Worm (Caenorhabditis elegans) whole organism, young adult: ENCODE results near the gene ech-2.

ENCODE experiments used
- B0261.1 ChIP-seq: sonication (generic microtip); optimal IDR thresholded peaks from 2 replicates; lab custom pipeline; 2016; ENCODE audit warnings: mild to moderate bottlenecking, missing genetic modification characterization, moderate library complexity, missing compliant biosample characterization
- F37B4.10 ChIP-seq: fragments of 200-800 bp; sonication (Bioruptor generic); IDR thresholded peaks from 2 replicates; pipeline ENCODE4 v1.3.6; 2022; ENCODE audit warnings: missing genetic modification characterization, missing compliant biosample characterization
- F52B5.7 ChIP-seq: sonication (generic microtip); optimal IDR thresholded peaks from 2 replicates; lab custom pipeline; 2016; ENCODE audit warnings: mild to moderate bottlenecking, missing genetic modification characterization, missing compliant biosample characterization
- F55B11.4 ChIP-seq: sonication (generic microtip); optimal IDR thresholded peaks from 2 replicates; lab custom pipeline; 2016; ENCODE audit warnings: missing compliant biosample characterization, missing genetic modification characterization, borderline replicate concordance; ENCODE audit not compliant: insufficient read depth
- F57A8.1 ChIP-seq: fragments of 200-800 bp; sonication (Bioruptor generic); optimal IDR thresholded peaks from 2 replicates; lab custom pipeline; 2018; ENCODE audit warnings: mild to moderate bottlenecking, missing genetic modification characterization, moderate library complexity, missing compliant biosample characterization
- F57C9.4 ChIP-seq: sonication (generic microtip); optimal IDR thresholded peaks from 2 replicates; lab custom pipeline; 2017; ENCODE audit warnings: mild to moderate bottlenecking, missing genetic modification characterization, missing compliant biosample characterization
- K11D2.4 ChIP-seq: fragments of 200-800 bp; sonication (Bioruptor generic); IDR thresholded peaks from 2 replicates; pipeline ENCODE4 v1.3.6; 2022; ENCODE audit warnings: missing genetic modification reagents, missing genetic modification characterization, missing compliant biosample characterization
- Y53G8AR.9 ChIP-seq: fragments of 200-800 bp; sonication (Bioruptor generic); conservative IDR thresholded peaks from 2 replicates; pipeline ENCODE4 v1.3.6; 2022; ENCODE audit warnings: missing genetic modification reagents, missing genetic modification characterization, missing compliant biosample characterization
- Y79H2A.3 ChIP-seq: fragments of 200-800 bp; sonication (Bioruptor generic); conservative IDR thresholded peaks from 2 replicates; pipeline ENCODE4 v1.3.6; 2022; ENCODE audit warnings: missing genetic modification reagents, missing genetic modification characterization, missing compliant biosample characterization
- aptf-2 ChIP-seq: fragments of 200-800 bp; sonication (Bioruptor generic); conservative IDR thresholded peaks from 2 replicates; pipeline ENCODE4 v1.3.6; 2022; ENCODE audit warnings: missing genetic modification reagents, missing genetic modification characterization, missing compliant biosample characterization
- ccch-3 ChIP-seq: fragments of 200-800 bp; sonication (Bioruptor generic); optimal IDR thresholded peaks from 2 replicates; lab custom pipeline; 2018; ENCODE audit warnings: mild to moderate bottlenecking, missing genetic modification characterization, missing compliant biosample characterization
- cebp-1 ChIP-seq, 2 experiments: fragments of 200-800 bp in 1 of 2; sonication (Bioruptor generic) in 1 of 2; sonication (generic microtip) in 1 of 2; IDR thresholded peaks in 1 of 2; optimal IDR thresholded peaks in 1 of 2; 2 replicates each; pipeline versions ENCODE4 v1.3.6 to Lab custom; 2017 to 2022; ENCODE audit warnings: missing compliant biosample characterization in 2 of 2, missing genetic modification characterization in 2 of 2, mild to moderate bottlenecking in 1 of 2, missing genetic modification reagents in 1 of 2, moderate library complexity in 1 of 2
- ceh-58 ChIP-seq: fragments of 200-800 bp; sonication (Bioruptor generic); IDR thresholded peaks from 2 replicates; pipeline ENCODE4 v1.3.6; 2022; ENCODE audit warnings: missing genetic modification characterization, missing compliant biosample characterization
- chd-7 ChIP-seq: sonication (generic microtip); optimal IDR thresholded peaks from 2 replicates; lab custom pipeline; 2016; ENCODE audit warnings: mild to moderate bottlenecking, missing genetic modification characterization, moderate library complexity, missing compliant biosample characterization
- die-1 ChIP-seq: sonication (generic microtip); optimal IDR thresholded peaks from 2 replicates; lab custom pipeline; 2016; ENCODE audit warnings: missing genotype, mild to moderate bottlenecking, missing genetic modification characterization, missing compliant biosample characterization
- egl-44 ChIP-seq: fragments of 200-800 bp; sonication (Bioruptor generic); IDR thresholded peaks from 2 replicates; pipeline ENCODE4 v1.3.6; 2022; ENCODE audit warnings: missing genetic modification reagents, missing genetic modification characterization, missing compliant biosample characterization
- egrh-3 ChIP-seq: fragments of 200-800 bp; sonication (Bioruptor generic); IDR thresholded peaks from 2 replicates; pipeline ENCODE4 v1.3.6; 2022; ENCODE audit warnings: missing genetic modification reagents, missing genetic modification characterization, missing compliant biosample characterization
- ekl-4 ChIP-seq: fragments of 200-800 bp; sonication (Bioruptor generic); IDR thresholded peaks from 2 replicates; pipeline ENCODE4 v1.3.6; 2022; ENCODE audit warnings: missing genetic modification reagents, missing genetic modification characterization, missing compliant biosample characterization
- hmg-1.2 ChIP-seq: fragments of 200-800 bp; sonication (Bioruptor generic); IDR thresholded peaks from 2 replicates; pipeline ENCODE4 v1.3.6; 2022; ENCODE audit warnings: missing genetic modification reagents, missing genetic modification characterization, missing compliant biosample characterization
- hmg-20 ChIP-seq: fragments of 200-800 bp; sonication (Bioruptor generic); IDR thresholded peaks from 2 replicates; pipeline ENCODE4 v1.3.6; 2022; ENCODE audit warnings: missing genetic modification reagents, missing genetic modification characterization, missing compliant biosample characterization
- lag-1 ChIP-seq: fragments of 200-800 bp; sonication (Bioruptor generic); IDR thresholded peaks from 2 replicates; pipeline ENCODE4 v1.3.6; 2022; ENCODE audit warnings: missing genetic modification reagents, missing genetic modification characterization, missing compliant biosample characterization
- let-607 ChIP-seq, 2 experiments: fragments of 200-800 bp in 1 of 2; sonication (Bioruptor generic) in 1 of 2; sonication (generic microtip) in 1 of 2; optimal IDR thresholded peaks; 2 replicates each; lab custom pipeline; 2016 to 2018; ENCODE audit warnings: mild to moderate bottlenecking in 2 of 2, missing compliant biosample characterization in 2 of 2, missing genetic modification characterization in 2 of 2, moderate library complexity in 2 of 2, missing genotype in 1 of 2
- lin-26 ChIP-seq: fragments of 200-800 bp; sonication (Bioruptor generic); IDR thresholded peaks from 2 replicates; pipeline ENCODE4 v1.3.6; 2022; ENCODE audit warnings: missing genetic modification reagents, missing genetic modification characterization, missing compliant biosample characterization
- lin-35 ChIP-seq, 3 experiments: fragments of 150-350 bp in 2 of 3; sonication (generic microtip) in 1 of 3; optimal IDR thresholded peaks; 2 replicates each; lab custom pipeline; 2014 to 2018; ENCODE audit warnings: missing biosample characterization in 3 of 3, missing genetic modification characterization in 3 of 3, missing genetic modification reagents in 3 of 3
- lsl-1 ChIP-seq: fragments of 200-800 bp; sonication (Bioruptor generic); optimal IDR thresholded peaks from 2 replicates; lab custom pipeline; 2018; ENCODE audit warnings: mild to moderate bottlenecking, missing genetic modification characterization, moderate library complexity, missing compliant biosample characterization
- madf-10 ChIP-seq: sonication (generic microtip); optimal IDR thresholded peaks from 2 replicates; lab custom pipeline; 2016; ENCODE audit warnings: mild to moderate bottlenecking, missing genetic modification characterization, missing compliant biosample characterization
- madf-3 ChIP-seq: fragments of 200-800 bp; sonication (Bioruptor generic); IDR thresholded peaks from 2 replicates; pipeline ENCODE4 v1.3.6; 2022; ENCODE audit warnings: missing genetic modification reagents, missing genetic modification characterization, missing compliant biosample characterization
- madf-6 ChIP-seq: fragments of 200-800 bp; sonication (Bioruptor generic); IDR thresholded peaks from 2 replicates; pipeline ENCODE4 v1.3.6; 2022; ENCODE audit warnings: missing genetic modification reagents, missing genetic modification characterization, missing compliant biosample characterization
- mcd-1 ChIP-seq: fragments of 200-800 bp; sonication (Bioruptor generic); IDR thresholded peaks from 2 replicates; pipeline ENCODE4 v1.3.6; 2022; ENCODE audit warnings: missing genetic modification reagents, missing genetic modification characterization, missing compliant biosample characterization
- nhr-120 ChIP-seq: fragments of 200-800 bp; sonication (Bioruptor generic); IDR thresholded peaks from 2 replicates; pipeline ENCODE4 v1.3.6; 2022; ENCODE audit warnings: missing genetic modification characterization, missing compliant biosample characterization
- nhr-80 ChIP-seq: sonication (generic microtip); optimal IDR thresholded peaks from 2 replicates; lab custom pipeline; 2016; ENCODE audit warnings: missing genetic modification characterization, missing compliant biosample characterization
- rec-8 ChIP-seq, 2 experiments: sonication (generic microtip); optimal IDR thresholded peaks; 2 replicates each; lab custom pipeline; 2016; ENCODE audit warnings: mild to moderate bottlenecking in 2 of 2, missing genetic modification characterization in 2 of 2, missing genetic modification reagents in 2 of 2, missing genotype in 2 of 2, missing biosample characterization in 1 of 2, missing compliant biosample characterization in 1 of 2, moderate library complexity in 1 of 2
- sdz-38 ChIP-seq: sonication (generic microtip); optimal IDR thresholded peaks from 2 replicates; lab custom pipeline; 2016; ENCODE audit warnings: missing genotype, missing genetic modification characterization, missing compliant biosample characterization
- snpc-4 ChIP-seq, 5 experiments: fragments of 150-350 bp in 1 of 5; sonication (generic microtip) in 4 of 5; optimal IDR thresholded peaks; 2 replicates each; lab custom pipeline; 2014 to 2018; ENCODE audit warnings: missing genetic modification characterization in 5 of 5, missing biosample characterization in 3 of 5, antibody characterized with exemption in 2 of 5, mild to moderate bottlenecking in 2 of 5, missing compliant biosample characterization in 2 of 5, missing genotype in 2 of 5, moderate library complexity in 2 of 5, missing genetic modification reagents in 1 of 5
- somi-1 ChIP-seq: fragments of 200-800 bp; sonication (Bioruptor generic); optimal IDR thresholded peaks from 2 replicates; lab custom pipeline; 2018; ENCODE audit warnings: mild to moderate bottlenecking, missing genetic modification characterization, missing compliant biosample characterization
- sptf-2 ChIP-seq: fragments of 200-800 bp; sonication (Bioruptor generic); optimal IDR thresholded peaks from 2 replicates; lab custom pipeline; 2018; ENCODE audit warnings: mild to moderate bottlenecking, missing genetic modification characterization, missing compliant biosample characterization
- tbx-9 ChIP-seq: sonication (generic microtip); optimal IDR thresholded peaks from 2 replicates; lab custom pipeline; 2016; ENCODE audit warnings: borderline replicate concordance, missing genetic modification characterization, inconsistent platforms, missing compliant biosample characterization
- zfh-2 ChIP-seq: fragments of 200-800 bp; sonication (Bioruptor generic); conservative IDR thresholded peaks from 2 replicates; pipeline ENCODE4 v1.3.6; 2022; ENCODE audit warnings: missing genetic modification reagents, missing genetic modification characterization, missing compliant biosample characterization
- ztf-22 ChIP-seq: fragments of 200-800 bp; sonication (Bioruptor generic); optimal IDR thresholded peaks from 2 replicates; lab custom pipeline; 2018; ENCODE audit warnings: mild to moderate bottlenecking, missing genetic modification characterization, moderate library complexity, missing compliant biosample characterization

ech-2 gene

ce11 chrIV:11820067-11820913 is 35.9 kb downstream of the ech-2 start (continued):
- no peak for TF ChIP-seq F52B5.7
- TF ChIP-seq lsl-1 (GFP tag; lab: Kevin White, UChicago) = peak; percentile 27
- no peak for TF ChIP-seq tbx-9 (tag; lab: Kevin White, UChicago)
- TF ChIP-seq hmg-20 (GFP tag; lab: Robert Waterston, UW) = no peak

- TF ChIP-seq sdz-38 (tag; lab: Kevin White, UChicago) = no peak
- TF ChIP-seq zfh-2 (GFP tag; lab: Robert Waterston, UW) = 0 out of 2 replicates have a peak, but pooled peaks have one; percentile 11
Observed at ce11 chrIV:11813901-11814300, 42.2 kb downstream of the ech-2 start, which contains the start of gene M117.1. Gene M117.1, plus strand, starts transcription at chrIV:11814247.

- TF ChIP-seq F57A8.1 (no peak), lin-26 (GFP tag; lab: Robert Waterston, UW) (no peak), sptf-2 (no peak), egl-44 (GFP tag; lab: Robert Waterston, UW) (no peak), lin-35 (GFP tag; optimal IDR thresholded peaks at IDR 0.05; lab: Kevin White, UChicago) (no peak)
Observed at ce11 chrIV:11812017-11812416, 44.1 kb downstream of the ech-2 start.

- TF ChIP-seq ccch-3 (GFP tag; lab: Kevin White, UChicago) (no peak), Y79H2A.3 (GFP tag; lab: Robert Waterston, UW) (no peak), aptf-2 (no peak), madf-3 (GFP tag; lab: Robert Waterston, UW) (no peak), let-607 (tag; optimal IDR thresholded peaks at IDR 0.05; lab: Kevin White, UChicago) (no peak), hmg-1.2 (GFP tag; lab: Robert Waterston, UW) (peak; percentile 65; the same call in 1 of the 2 replicates), nhr-120 (GFP tag; lab: Robert Waterston, UW) (no peak), cebp-1 (GFP tag; IDR thresholded peaks at IDR 0.05; lab: Robert Waterston, UW) (no peak), cebp-1 (tag; optimal IDR thresholded peaks at IDR 0.05; lab: Kevin White, UChicago) (peak; percentile 65), ceh-58 (GFP tag; lab: Robert Waterston, UW) (no peak), die-1 (tag; lab: Kevin White, UChicago) (peak; percentile 34), F57A8.1 (no peak), chd-7 (tag; lab: Kevin White, UChicago) (peak; percentile 18), rec-8 (tag; optimal IDR thresholded peaks at IDR 0.05; lab: Kevin White, UChicago) (no peak), nhr-80 (tag; lab: Kevin White, UChicago) (peak; percentile 21), lin-35 (GFP tag; optimal IDR thresholded peaks at IDR 0.05; lab: Kevin White, UChicago) (no peak), Y53G8AR.9 (GFP tag; lab: Robert Waterston, UW) (no peak), F37B4.10 (GFP tag; lab: Robert Waterston, UW) (no peak), mcd-1 (GFP tag; lab: Robert Waterston, UW) (no peak; the same call in 1 of the 2 replicates), somi-1 (GFP tag; lab: Kevin White, UChicago) (peak; percentile 75), F57C9.4 (tag; lab: Kevin White, UChicago) (no peak), lag-1 (GFP tag; lab: Robert Waterston, UW) (no peak), F55B11.4 (tag; lab: Kevin White, UChicago) (no peak), madf-10 (tag; lab: Kevin White, UChicago) (peak; percentile 40), B0261.1 (no peak), snpc-4 (GFP tag; optimal IDR thresholded peaks at IDR 0.05; lab: Kevin White, UChicago) (no peak), snpc-4 (tag; optimal IDR thresholded peaks at IDR 0.05; lab: Kevin White, UChicago) (peak in 1 of 4 experiments; percentile 28), ztf-22 (GFP tag; lab: Kevin White, UChicago) (no peak), ekl-4 (GFP tag; lab: Robert Waterston, UW) (no peak), F52B5.7 (no peak), egrh-3 (0 out of 2 replicates have a peak, but pooled peaks have one; percentile 3), K11D2.4 (peak; percentile 50; the same call in 1 of the 2 replicates), madf-6 (GFP tag; lab: Robert Waterston, UW) (no peak)
Observed at ce11 chrIV:11809708-11810114, 46.4 kb downstream of the ech-2 start.
